Worm (Caenorhabditis elegans) whole organism, L4 larva: Measurements from ENCODE around the gene F14H12.6.

Experiments
- D1046.2 ChIP-seq: fragments of 200-800 bp; sonication (Bioruptor generic); IDR thresholded peaks from 2 replicates; pipeline ENCODE4 v1.3.6; 2022; ENCODE audit warnings: missing genetic modification characterization, missing compliant biosample characterization
- F49E8.2 ChIP-seq: sonication (generic microtip); optimal IDR thresholded peaks from 2 replicates; lab custom pipeline; 2016; ENCODE audit warnings: missing compliant biosample characterization, mild to moderate bottlenecking, missing genetic modification characterization, borderline replicate concordance
- T20F7.1 ChIP-seq: fragments of 200-800 bp; sonication (Bioruptor generic); optimal IDR thresholded peaks from 2 replicates; lab custom pipeline; 2018; ENCODE audit warnings: mild to moderate bottlenecking, missing genetic modification characterization, missing compliant biosample characterization
- Y105C5A.15 ChIP-seq: fragments of 200-800 bp; sonication (Bioruptor generic); IDR thresholded peaks from 2 replicates; pipeline ENCODE4 v1.3.6; 2022; ENCODE audit warnings: missing genetic modification characterization, missing compliant biosample characterization
- Y75B8A.6 ChIP-seq: fragments of 200-800 bp; sonication (Bioruptor generic); IDR thresholded peaks from 2 replicates; pipeline ENCODE4 v1.3.6; 2022; ENCODE audit warnings: missing genetic modification reagents, missing genetic modification characterization, missing compliant biosample characterization
- aly-2 ChIP-seq: sonication (generic microtip); optimal IDR thresholded peaks from 2 replicates; lab custom pipeline; 2018; ENCODE audit warnings: missing biosample characterization, missing genetic modification characterization
- ama-1 ChIP-seq: fragments of 150-350 bp; optimal IDR thresholded peaks from 2 replicates; lab custom pipeline; 2014; ENCODE audit warnings: inconsistent platforms, mixed read lengths
- ceh-20 ChIP-seq: fragments of 200-800 bp; sonication (Bioruptor generic); IDR thresholded peaks from 2 replicates; pipeline ENCODE4 v1.3.6; 2022; ENCODE audit warnings: missing genetic modification reagents, missing genetic modification characterization, missing compliant biosample characterization
- ceh-28 ChIP-seq: fragments of 150-350 bp; optimal IDR thresholded peaks from 2 replicates; lab custom pipeline; 2014; ENCODE audit warnings: missing biosample characterization, missing genetic modification reagents, missing genetic modification characterization
- ceh-32 ChIP-seq: sonication (generic microtip); optimal IDR thresholded peaks from 2 replicates; lab custom pipeline; 2016; ENCODE audit warnings: mild to moderate bottlenecking, missing genetic modification characterization, missing compliant biosample characterization; ENCODE audit not compliant: poor library complexity
- ceh-44 ChIP-seq: fragments of 200-800 bp; sonication (Bioruptor generic); IDR thresholded peaks from 2 replicates; pipeline ENCODE4 v1.3.6; 2022; ENCODE audit warnings: missing genetic modification reagents, missing genetic modification characterization, missing compliant biosample characterization
- ces-1 ChIP-seq: fragments of 150-350 bp; sonication (generic microtip); optimal IDR thresholded peaks from 4 replicates; lab custom pipeline; 2014; ENCODE audit warnings: missing biosample characterization, missing genetic modification reagents, missing genetic modification characterization
- daf-16 ChIP-seq, 3 experiments: sonication (generic microtip); optimal IDR thresholded peaks; 2 replicates each; lab custom pipeline; 2016 to 2017; ENCODE audit warnings: missing genetic modification characterization in 3 of 3, missing genetic modification reagents in 3 of 3, mild to moderate bottlenecking in 2 of 3, missing compliant biosample characterization in 2 of 3, missing biosample characterization in 1 of 3, moderate library complexity in 1 of 3
- dmd-6 ChIP-seq: fragments of 200-800 bp; sonication (Bioruptor generic); IDR thresholded peaks from 2 replicates; pipeline ENCODE4 v1.3.6; 2022; ENCODE audit warnings: missing genetic modification reagents, missing genetic modification characterization, missing compliant biosample characterization
- duxl-1 ChIP-seq: sonication (generic microtip); optimal IDR thresholded peaks from 2 replicates; lab custom pipeline; 2016; ENCODE audit warnings: mild to moderate bottlenecking, missing genetic modification characterization, moderate library complexity, missing compliant biosample characterization; ENCODE audit not compliant: poor library complexity
- egl-27 ChIP-seq: sonication (generic microtip); optimal IDR thresholded peaks from 3 replicates; lab custom pipeline; 2017; ENCODE audit warnings: missing biosample characterization, missing genetic modification reagents, missing genetic modification characterization
- egl-43 ChIP-seq: fragments of 200-800 bp; sonication (Bioruptor generic); IDR thresholded peaks from 2 replicates; pipeline ENCODE4 v1.3.6; 2022; ENCODE audit warnings: missing genetic modification reagents, missing genetic modification characterization, missing compliant biosample characterization
- fos-1 ChIP-seq: fragments of 150-350 bp; optimal IDR thresholded peaks from 2 replicates; lab custom pipeline; 2014; ENCODE audit warnings: missing biosample characterization, missing genetic modification characterization
- hlh-30 ChIP-seq: sonication (generic microtip); optimal IDR thresholded peaks from 2 replicates; lab custom pipeline; 2017; ENCODE audit warnings: antibody characterized with exemption, mild to moderate bottlenecking, missing genetic modification characterization, missing compliant biosample characterization; ENCODE audit not compliant: insufficient read depth
- lin-29 ChIP-seq: fragments of 200-800 bp; sonication (Bioruptor generic); IDR thresholded peaks from 2 replicates; pipeline ENCODE4 v1.3.6; 2022; ENCODE audit warnings: missing genetic modification reagents, missing genetic modification characterization, missing compliant biosample characterization
- mes-2 ChIP-seq: sonication (generic microtip); optimal IDR thresholded peaks from 2 replicates; lab custom pipeline; 2016; ENCODE audit warnings: missing genotype, mild to moderate bottlenecking, missing genetic modification characterization, missing compliant biosample characterization; ENCODE audit not compliant: poor library complexity, severe bottlenecking
- nhr-11 ChIP-seq: fragments of 150-350 bp; optimal IDR thresholded peaks from 2 replicates; lab custom pipeline; 2014; ENCODE audit warnings: missing biosample characterization, missing genetic modification characterization
- nhr-48 ChIP-seq: sonication (generic microtip); optimal IDR thresholded peaks from 2 replicates; lab custom pipeline; 2016; ENCODE audit warnings: mild to moderate bottlenecking, missing genetic modification characterization, missing compliant biosample characterization
- nhr-76 ChIP-seq: fragments of 150-350 bp; optimal IDR thresholded peaks from 2 replicates; lab custom pipeline; 2014; ENCODE audit warnings: missing biosample characterization, missing genetic modification characterization
- nhr-77 ChIP-seq: fragments of 150-350 bp; optimal IDR thresholded peaks from 2 replicates; lab custom pipeline; 2014; ENCODE audit warnings: missing biosample characterization, missing genetic modification characterization
- set-16 ChIP-seq: fragments of 200-800 bp; sonication (Bioruptor generic); IDR thresholded peaks from 2 replicates; pipeline ENCODE4 v1.3.6; 2022; ENCODE audit warnings: missing genetic modification reagents, missing genetic modification characterization, missing compliant biosample characterization
- skn-1 ChIP-seq: fragments of 150-350 bp; optimal IDR thresholded peaks from 2 replicates; lab custom pipeline; 2014; ENCODE audit warnings: missing biosample characterization, missing genetic modification characterization
- snpc-1.2 ChIP-seq: fragments of 200-800 bp; sonication (Bioruptor generic); IDR thresholded peaks from 2 replicates; pipeline ENCODE4 v1.3.6; 2022; ENCODE audit warnings: missing genetic modification reagents, missing genetic modification characterization, missing compliant biosample characterization
- snpc-4 ChIP-seq: fragments of 150-350 bp; optimal IDR thresholded peaks from 2 replicates; lab custom pipeline; 2014; ENCODE audit warnings: missing biosample characterization, missing genetic modification characterization
- spr-1 ChIP-seq: sonication (generic microtip); optimal IDR thresholded peaks from 2 replicates; lab custom pipeline; 2016; ENCODE audit warnings: mild to moderate bottlenecking, missing genetic modification characterization, missing compliant biosample characterization
- tag-97 ChIP-seq: fragments of 200-800 bp; sonication (Bioruptor generic); IDR thresholded peaks from 2 replicates; pipeline ENCODE4 v1.3.6; 2022; ENCODE audit warnings: missing genetic modification characterization, missing compliant biosample characterization
- tra-1 ChIP-seq: fragments of 200-800 bp; sonication (Bioruptor generic); IDR thresholded peaks from 2 replicates; pipeline ENCODE4 v1.3.6; 2022; ENCODE audit warnings: missing genetic modification reagents, missing genetic modification characterization, missing compliant biosample characterization
- unc-39 ChIP-seq: sonication (generic microtip); optimal IDR thresholded peaks from 2 replicates; lab custom pipeline; 2017; ENCODE audit warnings: missing biosample characterization, missing genetic modification characterization
- unc-62 ChIP-seq, 3 experiments: fragments of 150-350 bp in 1 of 3; sonication (generic microtip); optimal IDR thresholded peaks in 2 of 3; peaks in 1 of 3; 1 replicate in 1 of 3; 2 replicates in 2 of 3; lab custom pipeline; 2014 to 2017; ENCODE audit warnings: missing biosample characterization in 3 of 3, missing genetic modification characterization in 3 of 3, missing genetic modification reagents in 3 of 3, missing genotype in 1 of 3
- zfp-2 ChIP-seq: sonication (generic microtip); optimal IDR thresholded peaks from 2 replicates; lab custom pipeline; 2016; ENCODE audit warnings: mild to moderate bottlenecking, missing genetic modification characterization, missing compliant biosample characterization
- zfp-3 ChIP-seq: fragments of 200-800 bp; sonication (Bioruptor generic); conservative IDR thresholded peaks from 2 replicates; pipeline ENCODE4 v1.3.6; 2022; ENCODE audit warnings: missing genetic modification reagents, missing genetic modification characterization, missing compliant biosample characterization
- zip-11 ChIP-seq: fragments of 200-800 bp; sonication (Bioruptor generic); IDR thresholded peaks from 2 replicates; pipeline ENCODE4 v1.3.6; 2022; ENCODE audit warnings: missing genetic modification characterization, missing compliant biosample characterization
- zip-2 ChIP-seq: fragments of 150-350 bp; optimal IDR thresholded peaks from 2 replicates; lab custom pipeline; 2014; ENCODE audit warnings: missing biosample characterization, missing genetic modification characterization
- ztf-11 ChIP-seq: fragments of 150-350 bp; optimal IDR thresholded peaks from 2 replicates; lab custom pipeline; 2014; ENCODE audit warnings: missing biosample characterization, missing genetic modification characterization
- ztf-7 ChIP-seq: fragments of 150-350 bp; optimal IDR thresholded peaks from 2 replicates; lab custom pipeline; 2014; ENCODE audit warnings: missing biosample characterization, missing genetic modification characterization

The F14H12.6 gene

DNA sequence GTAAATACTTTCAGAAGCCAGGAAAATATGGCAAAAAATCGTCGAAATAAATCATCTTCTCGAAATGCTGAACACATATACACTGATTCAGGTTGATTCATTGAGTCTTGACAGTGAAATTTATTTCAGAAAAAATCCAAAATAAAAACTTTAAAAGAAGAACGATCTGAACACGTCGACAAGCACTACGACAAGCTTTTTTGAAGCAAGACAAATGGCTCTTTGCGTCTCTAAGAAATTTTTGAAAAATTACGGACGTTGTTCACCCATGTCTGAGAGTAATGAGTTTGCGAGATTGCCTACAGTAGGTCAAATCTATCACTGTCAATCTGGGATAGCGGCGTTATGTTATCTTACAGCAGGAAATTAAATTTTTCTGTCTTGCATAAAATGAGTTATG, 19.4 kb upstream of the F14H12.6 start, which contains the start of gene R160.2:
R160.2 (minus strand) TSS at position 101 of the 400 bp plus-strand sequence.
- TF ChIP-seq ztf-11 (tag; lab: Kevin White, UChicago), result no peak
- TF ChIP-seq zip-11 (GFP tag; lab: Robert Waterston, UW), result no peak
- no peak for TF ChIP-seq unc-39
- no peak for TF ChIP-seq aly-2 (tag; lab: Kevin White, UChicago)
- no peak for TF ChIP-seq zfp-2 (tag; lab: Kevin White, UChicago)
- no peak for TF ChIP-seq hlh-30 (tag; lab: Kevin White, UChicago)
- no peak for TF ChIP-seq set-16 (GFP tag; lab: Robert Waterston, UW)
- TF ChIP-seq Y75B8A.6, result no peak
- TF ChIP-seq dmd-6, result no peak
- no peak for TF ChIP-seq T20F7.1 (GFP tag; lab: Kevin White, UChicago)
- no peak for TF ChIP-seq spr-1 (tag; lab: Kevin White, UChicago)
- no peak for TF ChIP-seq tra-1 (GFP tag; lab: Robert Waterston, UW)
- TF ChIP-seq egl-43 (GFP tag; lab: Robert Waterston, UW), result no peak

DNA sequence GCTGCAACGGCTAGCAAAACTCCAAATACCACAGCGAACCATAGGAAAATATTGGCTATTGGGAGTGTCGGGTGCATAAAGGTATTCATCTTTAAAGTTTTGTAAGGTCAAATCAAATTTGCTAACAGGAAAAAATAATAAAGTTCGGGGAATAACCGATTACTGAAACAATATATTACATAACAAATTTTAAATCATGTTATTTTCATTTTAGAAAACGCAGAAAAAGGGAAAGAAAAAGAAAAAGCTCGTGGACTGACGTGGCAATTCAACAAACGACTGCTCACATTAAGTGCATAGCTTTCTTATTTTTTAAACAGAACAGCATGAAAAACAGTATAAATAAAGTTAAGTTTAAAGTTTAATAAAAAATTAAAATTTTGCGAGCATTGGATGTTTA, 15.8 kb upstream of the F14H12.6 start, which contains the start of gene R160.6:
R160.6 (minus strand) TSS at position 101 of the 400 bp plus-strand sequence.
- TF ChIP-seq nhr-76 (tag; lab: Kevin White, UChicago), result no peak
- no peak for TF ChIP-seq daf-16 (GFP tag; optimal IDR thresholded peaks at IDR 0.05; lab: Kevin White, UChicago)
- TF ChIP-seq daf-16 (tag; optimal IDR thresholded peaks at IDR 0.05; lab: Kevin White, UChicago), result no peak
- TF ChIP-seq F49E8.2 (tag; lab: Kevin White, UChicago), result no peak
- TF ChIP-seq ztf-7 (tag; lab: Kevin White, UChicago), result no peak
- TF ChIP-seq ceh-32 (tag; lab: Kevin White, UChicago), result no peak

DNA sequence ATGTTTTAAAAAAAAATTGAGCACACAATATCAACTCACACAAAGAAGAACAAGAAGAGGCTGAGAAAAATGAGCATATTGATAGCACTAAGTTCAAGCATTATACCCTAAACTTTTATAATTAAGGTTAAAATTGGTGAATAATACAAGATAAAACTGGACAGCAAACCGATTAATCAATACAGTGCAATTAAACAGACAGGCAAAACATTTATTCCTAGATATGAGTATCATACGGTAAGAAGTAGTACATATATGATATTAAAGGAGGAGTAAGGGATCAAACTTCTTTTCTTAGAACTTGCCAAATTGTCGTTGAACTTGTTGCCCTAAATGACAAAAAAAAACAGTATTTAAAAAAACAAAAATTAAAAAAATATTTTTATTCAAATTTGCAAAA, 14.6 kb upstream of the F14H12.6 start, which contains the start of gene R160.14:
R160.14 (minus strand) TSS at position 101 of the 400 bp plus-strand sequence.
- TF ChIP-seq unc-62 (GFP tag; optimal IDR thresholded peaks at IDR 0.05 in 1 of 2; lab: Kevin White, UChicago) (peak in 1 of 2 experiments; percentile 48), unc-62 (tag; optimal IDR thresholded peaks at IDR 0.05; lab: Kevin White, UChicago) (no peak), fos-1 (tag; lab: Kevin White, UChicago) (no peak)

DNA sequence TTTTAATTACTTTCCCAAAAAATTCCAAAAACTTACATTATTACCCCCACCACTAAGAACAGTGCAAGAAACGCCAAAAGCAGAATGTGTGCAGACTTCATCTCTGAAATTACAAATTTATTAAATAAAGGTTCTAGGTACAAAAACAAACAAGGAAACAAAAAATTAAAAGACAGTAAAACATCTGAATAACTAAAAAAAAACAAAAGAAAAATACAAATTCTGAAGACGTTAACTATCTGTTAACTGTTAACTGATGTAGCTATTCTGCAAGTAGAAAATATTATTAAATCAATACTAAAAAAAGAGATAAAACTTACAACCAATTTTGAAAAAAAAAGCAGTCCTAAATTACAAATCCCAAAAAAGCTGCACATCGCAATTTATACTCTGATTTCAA, 14.0 kb upstream of the F14H12.6 start, which contains the start of gene R160.13:
R160.13 (minus strand) TSS at position 101 of the 400 bp plus-strand sequence.
- TF ChIP-seq ces-1 (GFP tag; lab: Kevin White, UChicago) (no peak), nhr-48 (no peak), ceh-32 (tag; lab: Kevin White, UChicago) (no peak), ceh-44 (GFP tag; lab: Robert Waterston, UW) (no peak), ceh-20 (GFP tag; lab: Robert Waterston, UW) (no peak), ceh-28 (tag; lab: Kevin White, UChicago) (no peak), tag-97 (GFP tag; lab: Robert Waterston, UW) (no peak), mes-2 (tag; lab: Kevin White, UChicago) (no peak), skn-1 (no peak)
- TF ChIP-seq, all 104 proteins: peak for 0

DNA sequence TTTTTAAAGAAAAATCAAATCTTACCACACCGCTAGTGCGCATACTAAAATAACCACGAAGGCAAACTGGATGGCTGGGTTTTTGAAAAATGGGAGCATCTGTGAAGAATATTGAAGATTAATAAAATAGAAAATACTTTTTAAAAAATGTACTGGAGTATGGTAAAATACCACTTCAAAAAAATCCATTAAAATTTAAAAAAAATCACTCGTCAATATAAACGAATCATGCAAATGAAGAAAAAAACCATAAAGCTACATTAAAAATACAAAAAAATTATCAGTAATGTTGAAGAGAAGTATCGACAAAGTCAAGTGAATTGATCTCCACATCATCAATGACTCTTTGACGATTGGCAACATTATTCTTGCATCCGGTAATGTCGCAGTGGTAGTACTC, 13.4 kb upstream of the F14H12.6 start, which contains the start of gene R160.5:
R160.5 (minus strand) TSS at position 101 of the 400 bp plus-strand sequence.
- no peak for TF ChIP-seq F49E8.2 (tag; lab: Kevin White, UChicago)

DNA sequence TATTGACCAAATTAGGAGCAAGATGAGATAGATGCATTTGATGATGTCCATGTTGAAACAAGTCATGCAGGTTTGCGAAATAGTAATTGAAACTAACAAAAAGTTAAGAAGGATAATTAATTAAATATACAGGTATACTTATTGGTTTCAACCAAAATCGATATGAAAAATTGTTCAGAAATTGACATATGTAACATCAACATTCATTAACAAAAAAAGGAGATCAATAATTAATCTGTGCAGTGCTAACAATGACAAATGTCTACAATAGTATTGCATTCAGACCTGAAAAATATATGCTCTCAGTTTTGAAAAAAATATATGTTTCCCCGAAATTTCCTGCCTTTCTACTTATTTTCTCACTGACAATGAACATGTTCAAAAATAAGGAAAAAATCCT, 11.4 kb upstream of the F14H12.6 start, which contains the start of gene R160.4:
R160.4 (minus strand) TSS at position 101 of the 400 bp plus-strand sequence.
- no peak for TF ChIP-seq unc-62 (GFP tag; optimal IDR thresholded peaks at IDR 0.05 in 1 of 2; lab: Kevin White, UChicago)
- no peak for TF ChIP-seq unc-62 (tag; optimal IDR thresholded peaks at IDR 0.05; lab: Kevin White, UChicago)
- TF ChIP-seq ama-1 (lab: Kevin White, UChicago), result no peak
- no peak for TF ChIP-seq skn-1
- TF ChIP-seq nhr-77, result no peak
- no peak for TF ChIP-seq ces-1 (GFP tag; lab: Kevin White, UChicago)
- no peak for TF ChIP-seq zfp-3 (GFP tag; lab: Robert Waterston, UW)
- TF ChIP-seq egl-27 (tag; lab: Kevin White, UChicago), result no peak
- TF ChIP-seq egl-43 (GFP tag; lab: Robert Waterston, UW), result no peak
- TF ChIP-seq snpc-4, result no peak
- TF ChIP-seq lin-29, result no peak
- TF ChIP-seq D1046.2, result no peak
- no peak for TF ChIP-seq tra-1 (GFP tag; lab: Robert Waterston, UW)
- no peak for TF ChIP-seq Y75B8A.6
- TF ChIP-seq duxl-1 (tag; lab: Kevin White, UChicago), result no peak
- no peak for TF ChIP-seq snpc-1.2 (GFP tag; lab: Robert Waterston, UW)
- TF ChIP-seq nhr-11 (tag; lab: Kevin White, UChicago), result no peak
- no peak for TF ChIP-seq zip-2 (tag; lab: Kevin White, UChicago)
- no peak for TF ChIP-seq Y105C5A.15 (GFP tag; lab: Robert Waterston, UW)
